Worm (Caenorhabditis elegans): ENCODE results near the gene asp-12.

DNA sequence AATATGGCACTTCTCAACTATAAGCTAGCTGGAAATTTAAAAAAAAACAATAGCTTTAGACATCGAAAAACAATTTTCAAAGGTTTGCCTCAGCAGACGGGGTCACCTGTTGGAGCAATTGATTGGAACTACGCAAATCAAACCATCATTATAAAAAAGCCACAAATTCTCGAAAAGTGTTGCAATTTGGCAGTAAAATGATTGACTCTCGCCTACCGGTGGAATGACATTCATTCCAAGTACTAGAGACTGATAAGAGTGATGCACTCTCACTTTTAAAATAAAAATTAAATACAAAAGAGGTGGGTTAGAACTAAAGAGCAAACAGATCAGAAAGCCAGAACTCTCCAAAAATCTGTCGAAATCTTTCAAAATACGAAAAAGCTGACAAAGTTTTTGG lies 16.4 kb downstream of the asp-12 start:
- peak; percentile 51 for TF ChIP-seq pqm-1 (tag; optimal IDR thresholded peaks at IDR 0.05)
- no peak for TF ChIP-seq nhr-25 (tag; optimal IDR thresholded peaks at IDR 0.05)
- TF ChIP-seq ceh-16 (tag; optimal IDR thresholded peaks at IDR 0.05) = no peak
- no peak for TF ChIP-seq tbx-2 (tag; optimal IDR thresholded peaks at IDR 0.05)
- TF ChIP-seq nhr-23 (tag; optimal IDR thresholded peaks at IDR 0.05) = no peak
- TF ChIP-seq nhr-28 (tag; optimal IDR thresholded peaks at IDR 0.05) = no peak
- TF ChIP-seq ama-1 (optimal IDR thresholded peaks at IDR 0.05) = no peak
- TF ChIP-seq nhr-76 (tag; optimal IDR thresholded peaks at IDR 0.05) = no peak
- no peak for TF ChIP-seq unc-62 (GFP tag; optimal IDR thresholded peaks at IDR 0.05)
- no peak for TF ChIP-seq lin-39 (tag; optimal IDR thresholded peaks at IDR 0.05)
- no peak for TF ChIP-seq elt-3 (tag; optimal IDR thresholded peaks at IDR 0.05)
- TF ChIP-seq lin-15B (tag; optimal IDR thresholded peaks at IDR 0.05) = no peak
